Worm (Caenorhabditis elegans): ENCODE results near the gene Y47D7A.7.

ce11 chrV:4450523-4451089 is 30.9 kb upstream of the Y47D7A.7 start, which contains the start of gene rft-2:
- TF ChIP-seq B0336.3 (GFP tag; IDR thresholded peaks at IDR 0.05) = no peak
- TF ChIP-seq Y79H2A.3 (GFP tag; conservative IDR thresholded peaks at IDR 0.05) = no peak
- TF ChIP-seq unc-62 (GFP tag; optimal IDR thresholded peaks at IDR 0.05) = no peak
